Worm (Caenorhabditis elegans) whole organism, L4 larva: ENCODE data around the gene mlc-4.

ENCODE experiments used
- R02D3.7 ChIP-seq: fragments of 150-350 bp; sonication (generic microtip); optimal IDR thresholded peaks from 3 replicates; lab custom pipeline; 2014; ENCODE audit warnings: missing biosample characterization, missing genetic modification characterization
- ama-1 ChIP-seq: fragments of 150-350 bp; optimal IDR thresholded peaks from 2 replicates; lab custom pipeline; 2014; ENCODE audit warnings: inconsistent platforms, mixed read lengths
- ceh-20 ChIP-seq: fragments of 200-800 bp; sonication (Bioruptor generic); IDR thresholded peaks from 2 replicates; pipeline ENCODE4 v1.3.6; 2022; ENCODE audit warnings: missing genetic modification reagents, missing genetic modification characterization, missing compliant biosample characterization
- ctbp-1 ChIP-seq: fragments of 200-800 bp; sonication (Bioruptor generic); IDR thresholded peaks from 2 replicates; pipeline ENCODE4 v1.3.6; 2022; ENCODE audit warnings: missing genetic modification reagents, missing genetic modification characterization, missing compliant biosample characterization
- lin-1 ChIP-seq: fragments of 200-800 bp; sonication (Bioruptor generic); IDR thresholded peaks from 2 replicates; pipeline ENCODE4 v1.3.6; 2022; ENCODE audit warnings: missing genetic modification reagents, missing genetic modification characterization, missing compliant biosample characterization
- lin-13 ChIP-seq: fragments of 150-350 bp; optimal IDR thresholded peaks from 2 replicates; lab custom pipeline; 2014; ENCODE audit warnings: missing biosample characterization, missing genetic modification reagents, missing genetic modification characterization
- mdl-1 ChIP-seq, 2 experiments: fragments of 150-350 bp in 1 of 2; sonication (generic microtip) in 1 of 2; optimal IDR thresholded peaks; 2 replicates each; lab custom pipeline; 2014 to 2017; ENCODE audit warnings: missing biosample characterization in 2 of 2, missing genetic modification characterization in 2 of 2
- skn-1 ChIP-seq: fragments of 150-350 bp; optimal IDR thresholded peaks from 2 replicates; lab custom pipeline; 2014; ENCODE audit warnings: missing biosample characterization, missing genetic modification characterization
- snpc-4 ChIP-seq: fragments of 150-350 bp; optimal IDR thresholded peaks from 2 replicates; lab custom pipeline; 2014; ENCODE audit warnings: missing biosample characterization, missing genetic modification characterization
- tra-1 ChIP-seq: fragments of 200-800 bp; sonication (Bioruptor generic); IDR thresholded peaks from 2 replicates; pipeline ENCODE4 v1.3.6; 2022; ENCODE audit warnings: missing genetic modification reagents, missing genetic modification characterization, missing compliant biosample characterization

ce11 chrIII:3395874-3396467 is 2.4 kb upstream of the mlc-4 start, which contains the start of gene cri-3:
- TF ChIP-seq mdl-1 (tag; optimal IDR thresholded peaks at IDR 0.05; lab: Kevin White, UChicago) (no peak), ctbp-1 (no peak), lin-13 (GFP tag; lab: Kevin White, UChicago) (no peak), R02D3.7 (tag; lab: Kevin White, UChicago) (no peak), tra-1 (no peak), lin-1 (GFP tag; lab: Robert Waterston, UW) (no peak), ceh-20 (GFP tag; lab: Robert Waterston, UW) (no peak), skn-1 (tag; lab: Kevin White, UChicago) (no peak), snpc-4 (tag; lab: Kevin White, UChicago) (no peak), ama-1 (no peak)
